Fruit fly (Drosophila melanogaster): ENCODE measurements around the gene CG15208.
A peak's percentile ranks its signal among the peaks of the same experiment; 100 is the strongest.

CG15208 gene

dm6 chrX:10889955-10890617, 9.7 kb upstream of the CG15208 start (continued):
- no peak for TF ChIP-seq CG16779 (tag; optimal IDR thresholded peaks at IDR 0.05)
- TF ChIP-seq esn (GFP tag; optimal IDR thresholded peaks at IDR 0.05): peak; percentile 14
- TF ChIP-seq CG11762 (GFP tag; optimal IDR thresholded peaks at IDR 0.05; ENCODE audit: insufficient read depth): no peak
- TF ChIP-seq acj6 (GFP tag; optimal IDR thresholded peaks at IDR 0.05): no peak

dm6 chrX:10891150-10891549, 8.6 kb upstream of the CG15208 start, which contains the start of gene Ork1:
TSS of gene Ork1 (minus strand) at chrX:10891250.
- TF ChIP-seq CG15336 (GFP tag; IDR thresholded peaks at IDR 0.05) (no peak), acj6 (GFP tag; optimal IDR thresholded peaks at IDR 0.05) (no peak), CG6276 (GFP tag; optimal IDR thresholded peaks at IDR 0.05) (no peak), Blimp-1 (GFP tag; optimal IDR thresholded peaks at IDR 0.05) (no peak), Sox15 (GFP tag; optimal IDR thresholded peaks at IDR 0.05) (no peak)

- TF ChIP-seq fd59A (GFP tag; optimal IDR thresholded peaks at IDR 0.05): no peak
- no peak for TF ChIP-seq CG7368 (GFP tag; optimal IDR thresholded peaks at IDR 0.05)
- no peak for TF ChIP-seq CG9139 (GFP tag; optimal IDR thresholded peaks at IDR 0.05)
- peak; percentile 39 for TF ChIP-seq Eip75B (GFP tag; optimal IDR thresholded peaks at IDR 0.05)
- TF ChIP-seq cyc (GFP tag; optimal IDR thresholded peaks at IDR 0.05): no peak
- TF ChIP-seq Lpt (GFP tag; optimal IDR thresholded peaks at IDR 0.05): no peak
- peak; percentile 28 for TF ChIP-seq acj6 (GFP tag; optimal IDR thresholded peaks at IDR 0.05)
- no peak for TF ChIP-seq CG11902 (GFP tag; optimal IDR thresholded peaks at IDR 0.05)
- no peak for TF ChIP-seq spab (GFP tag; optimal IDR thresholded peaks at IDR 0.05)
- TF ChIP-seq achi (GFP tag; optimal IDR thresholded peaks at IDR 0.05): no peak
- no peak for TF ChIP-seq salr (GFP tag; optimal IDR thresholded peaks at IDR 0.05)
- no peak for TF ChIP-seq Hr38 (GFP tag; optimal IDR thresholded peaks at IDR 0.05)
- TF ChIP-seq CG10631 (GFP tag; optimal IDR thresholded peaks at IDR 0.05): no peak
- no peak for TF ChIP-seq dac (GFP tag; optimal IDR thresholded peaks at IDR 0.05)
- no peak for TF ChIP-seq net (GFP tag; optimal IDR thresholded peaks at IDR 0.05)
- no peak for TF ChIP-seq ss (GFP tag; optimal IDR thresholded peaks at IDR 0.05)
- no peak for TF ChIP-seq CG34406 (GFP tag; optimal IDR thresholded peaks at IDR 0.05)
- TF ChIP-seq CG3919 (GFP tag; optimal IDR thresholded peaks at IDR 0.05): peak; percentile 1
- TF ChIP-seq svp (GFP tag): peak; percentile 86
- no peak for TF ChIP-seq CG8319 (GFP tag; optimal IDR thresholded peaks at IDR 0.05)
- no peak for TF ChIP-seq CG11762 (GFP tag; optimal IDR thresholded peaks at IDR 0.05; ENCODE audit: insufficient read depth)
- TF ChIP-seq CG15336 (GFP tag; IDR thresholded peaks at IDR 0.05): no peak
- TF ChIP-seq CG8119 (GFP tag; IDR thresholded peaks at IDR 0.05): no peak
- peak; percentile 32 for TF ChIP-seq Hr39 (GFP tag; optimal IDR thresholded peaks at IDR 0.05)
- TF ChIP-seq pdm3 (GFP tag; optimal IDR thresholded peaks at IDR 0.05): peak; percentile 38
- peak; percentile 82 for TF ChIP-seq Eip78C (GFP tag)
- TF ChIP-seq CG6276 (GFP tag; optimal IDR thresholded peaks at IDR 0.05): no peak
- no peak for TF ChIP-seq Sox15 (GFP tag; optimal IDR thresholded peaks at IDR 0.05)
- no peak for TF ChIP-seq CG1621 (tag; optimal IDR thresholded peaks at IDR 0.05)
- TF ChIP-seq CG3032 (tag; optimal IDR thresholded peaks at IDR 0.05): peak; percentile 14
- TF ChIP-seq CG31627 (GFP tag; optimal IDR thresholded peaks at IDR 0.05): peak; percentile 21
- no peak for TF ChIP-seq vri (GFP tag; optimal IDR thresholded peaks at IDR 0.05)
- TF ChIP-seq OdsH (GFP tag; optimal IDR thresholded peaks at IDR 0.05): peak; percentile 30
- peak; percentile 61 for TF ChIP-seq Sox102F (GFP tag; optimal IDR thresholded peaks at IDR 0.05)
- peak; percentile 33 for TF ChIP-seq Met (GFP tag; optimal IDR thresholded peaks at IDR 0.05)
- no peak for TF ChIP-seq Eip93F (GFP tag; optimal IDR thresholded peaks at IDR 0.05)
- peak; percentile 27 for TF ChIP-seq CG32006 (GFP tag; optimal IDR thresholded peaks at IDR 0.05)
- TF ChIP-seq Smox (GFP tag; optimal IDR thresholded peaks at IDR 0.05): peak; percentile 34
- no peak for TF ChIP-seq dsx (GFP tag; optimal IDR thresholded peaks at IDR 0.05; ENCODE audit: poor library complexity, severe bottlenecking)
- peak; percentile 24 for TF ChIP-seq Sox14 (GFP tag; optimal IDR thresholded peaks at IDR 0.05)
- TF ChIP-seq CG16779 (tag; optimal IDR thresholded peaks at IDR 0.05): no peak
- TF ChIP-seq topi (GFP tag; optimal IDR thresholded peaks at IDR 0.05): peak; percentile 34
- peak; percentile 22 for TF ChIP-seq lz (GFP tag; optimal IDR thresholded peaks at IDR 0.05)
- no peak for TF ChIP-seq CG10669 (GFP tag; optimal IDR thresholded peaks at IDR 0.05)
Measured at dm6 chrX:10893208-10893607, 6.6 kb upstream of the CG15208 start.

Measured in whole organism, prepupa.